Fruit fly (Drosophila melanogaster): Measurements from ENCODE around the gene CG14017.

- TF ChIP-seq Sin3A (optimal IDR thresholded peaks at IDR 0.05) (no peak), Myc (optimal IDR thresholded peaks at IDR 0.05) (no peak), h (optimal IDR thresholded peaks at IDR 0.05) (no peak)
Observed at dm6 chr2L:5588314-5588713, 34.6 kb downstream of the CG14017 start, which contains the start of gene CG7251.

Data from Kc167 (cell line).